Worm (Caenorhabditis elegans): ENCODE results near the gene praf-3.

DNA sequence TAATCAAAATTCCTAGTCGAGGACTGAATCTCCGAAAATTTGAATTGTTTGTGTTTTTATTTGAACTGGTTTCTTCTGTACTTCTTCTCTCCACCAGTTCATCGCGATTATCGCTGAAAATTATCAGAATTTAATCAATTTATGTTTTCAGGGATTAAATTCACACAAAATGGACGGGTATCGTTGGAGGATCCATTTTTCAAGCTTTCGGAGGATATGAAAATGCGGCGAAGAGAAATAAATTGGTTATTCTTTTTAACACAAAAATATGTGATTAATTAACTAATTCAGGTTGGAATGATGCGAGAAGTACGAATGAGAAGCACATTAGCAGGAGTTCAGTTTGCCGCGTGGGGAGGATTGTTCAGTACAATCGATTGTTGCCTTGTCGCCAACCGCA is 16.6 kb downstream of the praf-3 start, which contains the start of gene timm-17B.2:
- no peak for TF ChIP-seq R02D3.7 (tag; optimal IDR thresholded peaks at IDR 0.05)
- no peak for TF ChIP-seq fkh-10 (GFP tag; optimal IDR thresholded peaks at IDR 0.05)
- no peak for TF ChIP-seq jun-1 (tag; optimal IDR thresholded peaks at IDR 0.05)
- TF ChIP-seq mdl-1 (tag; optimal IDR thresholded peaks at IDR 0.05) = no peak
- no peak for TF ChIP-seq nhr-23 (tag; optimal IDR thresholded peaks at IDR 0.05)
- TF ChIP-seq snpc-4 (tag; optimal IDR thresholded peaks at IDR 0.05) = no peak
- TF ChIP-seq fos-1 (tag; optimal IDR thresholded peaks at IDR 0.05) = no peak
- TF ChIP-seq skn-1 (tag; optimal IDR thresholded peaks at IDR 0.05) = no peak
- no peak for TF ChIP-seq lin-15B (tag; optimal IDR thresholded peaks at IDR 0.05)
- TF ChIP-seq elt-1 (tag; optimal IDR thresholded peaks at IDR 0.05) = no peak
